Fruit fly (Drosophila melanogaster) ovary, adult (tissue): ENCODE measurements around the gene CG31741.
A peak's percentile ranks its signal among the peaks of the same experiment; 100 is the strongest.

Experiments used
- CG17801 ChIP-seq: fragments of 200-800 bp; optimal IDR thresholded peaks from 2 replicates; lab custom pipeline; 2019; ENCODE audit warnings: missing biosample characterization, mild to moderate bottlenecking, missing genetic modification characterization, moderate library complexity; ENCODE audit not compliant: partially characterized antibody

CG31741 gene

dm6 chr2L:18083956-18084355 is at the start of gene CG31741:
TSS of gene CG31741 (plus strand) at chr2L:18084256.
- TF ChIP-seq CG17801, result no peak

dm6 chr2L:18067266-18067665 is 16.8 kb upstream of the CG31741 start:
- TF ChIP-seq CG17801, result no peak

dm6 chr2L:18077969-18078368 is 6.1 kb upstream of the CG31741 start, which contains the start of gene Arr1:
TSS of gene Arr1 (plus strand) at chr2L:18078269.
- TF ChIP-seq CG17801, result no peak

dm6 chr2L:18081328-18081727 is 2.7 kb upstream of the CG31741 start, which contains the start of gene ninaD:
TSS of gene ninaD (plus strand) at chr2L:18081628.
- no peak for TF ChIP-seq CG17801

dm6 chr2L:18091705-18092104 is 7.6 kb downstream of the CG31741 start:
- TF ChIP-seq CG17801, result no peak

- no peak for TF ChIP-seq CG17801
Observed at dm6 chr2L:18092156-18092555, 8.1 kb downstream of the CG31741 start, which contains the start of gene CG15153. TSS of gene CG15153 (minus strand) at chr2L:18092256.

- no peak for TF ChIP-seq CG17801
Observed at dm6 chr2L:18096268-18096667, 12.2 kb downstream of the CG31741 start, which contains the start of gene Slc25A46b. TSS of gene Slc25A46b (plus strand) at chr2L:18096568.

dm6 chr2L:18112435-18112834 is 28.4 kb downstream of the CG31741 start:
- TF ChIP-seq CG17801, result no peak

dm6 chr2L:18113079-18113478 is 29.0 kb downstream of the CG31741 start, which contains the start of gene CG44476:
TSS of gene CG44476 (minus strand) at chr2L:18113179.
- TF ChIP-seq CG17801, result no peak

dm6 chr2L:18114176-18114703 is 30.2 kb downstream of the CG31741 start, which contains the start of gene CG15152:
TSS of gene CG15152 (plus strand) at chr2L:18114547.
- no peak for TF ChIP-seq CG17801

dm6 chr2L:18115104-18115503 is 31.0 kb downstream of the CG31741 start:
- TF ChIP-seq CG17801, result no peak

dm6 chr2L:18119643-18120042 is 35.6 kb downstream of the CG31741 start, which contains the start of gene CG5758:
TSS of gene CG5758 (plus strand) at chr2L:18119995.
- TF ChIP-seq CG17801, result no peak

- peak; percentile 49 for TF ChIP-seq CG17801
Observed at dm6 chr2L:18121367-18122230, 37.5 kb downstream of the CG31741 start.

dm6 chr2L:18122231-18122551 is 38.1 kb downstream of the CG31741 start:
- no peak for TF ChIP-seq CG17801

- TF ChIP-seq CG17801, result no peak
Observed at dm6 chr2L:18122920-18123319, 38.9 kb downstream of the CG31741 start.

- TF ChIP-seq CG17801, result no peak
Observed at dm6 chr2L:18125649-18126048, 41.6 kb downstream of the CG31741 start, which contains the start of gene Grl36b. TSS of gene Grl36b (minus strand) at chr2L:18125749.

- TF ChIP-seq CG17801, result no peak
Observed at dm6 chr2L:18134615-18135014, 50.6 kb downstream of the CG31741 start.
